Fruit fly (Drosophila melanogaster) whole organism, pupa: ENCODE data around the gene CG42268.

Experiments
- CG10348 ChIP-seq: fragments of 200-800 bp; sonication (Bioruptor generic); IDR thresholded peaks from 2 replicates; pipeline ENCODE4 v1.3.6; 2022; ENCODE audit warnings: missing biosample characterization, missing genetic modification characterization
- CG12605 ChIP-seq: fragments of 200-800 bp; sonication (Bioruptor generic); IDR thresholded peaks from 2 replicates; pipeline ENCODE4 v1.3.6; 2022; ENCODE audit warnings: missing biosample characterization, missing genetic modification characterization
- CG13204 ChIP-seq: fragments of 200-800 bp; sonication (Bioruptor generic); optimal IDR thresholded peaks from 2 replicates; lab custom pipeline; 2018; ENCODE audit warnings: missing biosample characterization, mild to moderate bottlenecking, missing genetic modification characterization, moderate library complexity
- CG14655 ChIP-seq: fragments of 200-800 bp; sonication (Bioruptor generic); optimal IDR thresholded peaks from 3 replicates; lab custom pipeline; 2017; ENCODE audit warnings: mild to moderate bottlenecking, missing biosample characterization, missing genetic modification reagents, missing genetic modification characterization
- CG15710 ChIP-seq: fragments of 200-800 bp; sonication (Bioruptor generic); optimal IDR thresholded peaks from 2 replicates; lab custom pipeline; 2018; ENCODE audit warnings: missing biosample characterization, mild to moderate bottlenecking, missing genetic modification characterization, moderate library complexity
- CG17806 ChIP-seq: fragments of 200-800 bp; sonication (Bioruptor generic); optimal IDR thresholded peaks from 2 replicates; lab custom pipeline; 2018; ENCODE audit warnings: missing biosample characterization, mild to moderate bottlenecking, missing genetic modification characterization, moderate library complexity
- CG32121 ChIP-seq: fragments of 200-800 bp; sonication (Bioruptor generic); IDR thresholded peaks from 2 replicates; pipeline ENCODE4 v1.3.6; 2022; ENCODE audit warnings: missing biosample characterization, missing genetic modification characterization
- CG34367 ChIP-seq: fragments of 200-800 bp; sonication (Bioruptor generic); optimal IDR thresholded peaks from 2 replicates; lab custom pipeline; 2018; ENCODE audit warnings: missing biosample characterization, mild to moderate bottlenecking, missing genetic modification characterization
- CG4496 ChIP-seq: fragments of 200-800 bp; sonication (Bioruptor generic); IDR thresholded peaks from 3 replicates; pipeline ENCODE4 v1.3.6; 2022; ENCODE audit warnings: missing biosample characterization, missing genetic modification characterization
- CG8159 ChIP-seq: fragments of 200-800 bp; sonication (Bioruptor generic); optimal IDR thresholded peaks from 3 replicates; lab custom pipeline; 2018; ENCODE audit warnings: missing biosample characterization, mild to moderate bottlenecking, missing genetic modification characterization, moderate library complexity
- CG8301 ChIP-seq: fragments of 200-800 bp; sonication (Bioruptor generic); optimal IDR thresholded peaks from 2 replicates; lab custom pipeline; 2018; ENCODE audit warnings: missing biosample characterization, mild to moderate bottlenecking, missing genetic modification characterization
- CG9948 ChIP-seq: fragments of 200-800 bp; sonication (Bioruptor generic); optimal IDR thresholded peaks from 2 replicates; lab custom pipeline; 2018; ENCODE audit warnings: missing biosample characterization, mild to moderate bottlenecking, missing genetic modification characterization, moderate library complexity
- D1 ChIP-seq: fragments of 200-800 bp; sonication (Bioruptor generic); optimal IDR thresholded peaks from 2 replicates; lab custom pipeline; 2018; ENCODE audit warnings: missing biosample characterization, mild to moderate bottlenecking, missing genetic modification characterization, moderate library complexity
- EcR ChIP-seq: fragments of 200-800 bp; sonication (Bioruptor generic); optimal IDR thresholded peaks from 3 replicates; lab custom pipeline; 2019; ENCODE audit warnings: missing biosample characterization, missing genetic modification characterization, mild to moderate bottlenecking, moderate library complexity, missing genetic modification reagents
- Ets98B ChIP-seq: fragments of 200-800 bp; sonication (Bioruptor generic); IDR thresholded peaks from 2 replicates; pipeline ENCODE4 v1.3.6; 2022; ENCODE audit warnings: missing biosample characterization, missing genetic modification characterization
- Pif1A ChIP-seq: fragments of 200-800 bp; sonication (Bioruptor generic); optimal IDR thresholded peaks from 3 replicates; lab custom pipeline; 2016; ENCODE audit warnings: missing biosample characterization, missing genetic modification characterization
- Pif1B ChIP-seq: fragments of 200-800 bp; sonication (Bioruptor generic); optimal IDR thresholded peaks from 3 replicates; lab custom pipeline; 2016; ENCODE audit warnings: missing biosample characterization, missing genetic modification characterization
- Snoo ChIP-seq: fragments of 200-800 bp; sonication (Bioruptor generic); optimal IDR thresholded peaks from 3 replicates; lab custom pipeline; 2017; ENCODE audit warnings: missing biosample characterization, mild to moderate bottlenecking, missing genetic modification characterization, inconsistent platforms
- fd96Ca ChIP-seq: fragments of 200-800 bp; sonication (Bioruptor generic); IDR thresholded peaks from 3 replicates; pipeline ENCODE4 v1.3.6; 2022; ENCODE audit warnings: missing biosample characterization, missing genetic modification characterization
- gl ChIP-seq: fragments of 200-800 bp; sonication (Bioruptor generic); optimal IDR thresholded peaks from 2 replicates; lab custom pipeline; 2018; ENCODE audit warnings: missing biosample characterization, mild to moderate bottlenecking, missing genetic modification characterization
- rn ChIP-seq: fragments of 200-800 bp; sonication (Bioruptor generic); IDR thresholded peaks from 2 replicates; pipeline ENCODE4 v1.3.6; 2022; ENCODE audit warnings: missing biosample characterization, missing genetic modification characterization

CG42268 gene

dm6 chr3L:9712066-9712789 is 48.0 kb downstream of the CG42268 start:
- TF ChIP-seq Pif1B (GFP tag; lab: Kevin White, UChicago), result no peak
- no peak for TF ChIP-seq CG34367 (tag; lab: Kevin White, UChicago)
- TF ChIP-seq CG8301 (tag; lab: Kevin White, UChicago), result no peak
- TF ChIP-seq CG8159 (tag; lab: Kevin White, UChicago), result peak; percentile 2

- TF ChIP-seq CG10348 (GFP tag; lab: Robert Waterston, UW), result no peak
- TF ChIP-seq CG15710, result no peak
- TF ChIP-seq CG13204 (GFP tag; lab: Kevin White, UChicago), result no peak
- no peak for TF ChIP-seq CG8159 (tag; lab: Kevin White, UChicago)
- TF ChIP-seq EcR (GFP tag; lab: Kevin White, UChicago), result no peak
- no peak for TF ChIP-seq Ets98B
- no peak for TF ChIP-seq gl (tag; lab: Kevin White, UChicago)
- TF ChIP-seq CG34367 (tag; lab: Kevin White, UChicago), result no peak
- no peak for TF ChIP-seq Snoo (tag; lab: Kevin White, UChicago)
- no peak for TF ChIP-seq Pif1A (GFP tag; lab: Kevin White, UChicago)
- TF ChIP-seq CG14655 (GFP tag; lab: Kevin White, UChicago), result no peak
- TF ChIP-seq CG4496, result no peak
- TF ChIP-seq CG9948, result no peak
- no peak for TF ChIP-seq CG8301 (tag; lab: Kevin White, UChicago)
- TF ChIP-seq fd96Ca, result no peak
- no peak for TF ChIP-seq D1
- TF ChIP-seq CG12605 (GFP tag; lab: Robert Waterston, UW), result no peak
These were observed 49.0 kb downstream of the CG42268 start for dm6 chr3L:9711203-9711602.

DNA sequence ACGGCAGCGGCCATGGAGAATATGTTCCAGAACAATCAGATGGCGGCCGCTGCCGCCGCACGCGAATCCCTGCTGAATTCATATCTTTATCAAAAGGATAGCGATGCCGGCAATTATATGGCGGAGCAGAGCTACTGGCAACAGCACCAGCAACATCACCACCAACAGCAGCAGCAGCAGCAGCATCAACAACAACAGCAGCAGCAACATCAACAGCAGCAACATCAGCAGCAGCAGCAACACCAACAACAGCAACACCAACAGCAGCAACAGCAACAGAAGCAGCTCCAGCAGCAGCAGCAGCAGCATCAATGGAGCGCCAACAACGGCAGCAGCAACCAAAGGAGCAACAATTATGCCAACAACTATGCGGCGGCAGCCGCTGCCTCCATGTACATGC is 51.4 kb downstream of the CG42268 start:
- TF ChIP-seq CG32121 (no peak), CG13204 (GFP tag; lab: Kevin White, UChicago) (no peak), Pif1A (GFP tag; lab: Kevin White, UChicago) (no peak), CG12605 (GFP tag; lab: Robert Waterston, UW) (no peak), Pif1B (GFP tag; lab: Kevin White, UChicago) (no peak), gl (tag; lab: Kevin White, UChicago) (no peak), rn (GFP tag; lab: Robert Waterston, UW) (no peak), CG8159 (tag; lab: Kevin White, UChicago) (no peak), CG15710 (no peak), CG4496 (no peak), CG9948 (no peak), EcR (GFP tag; lab: Kevin White, UChicago) (no peak), fd96Ca (no peak), CG10348 (GFP tag; lab: Robert Waterston, UW) (no peak), CG14655 (GFP tag; lab: Kevin White, UChicago) (no peak), CG8301 (tag; lab: Kevin White, UChicago) (no peak)

DNA sequence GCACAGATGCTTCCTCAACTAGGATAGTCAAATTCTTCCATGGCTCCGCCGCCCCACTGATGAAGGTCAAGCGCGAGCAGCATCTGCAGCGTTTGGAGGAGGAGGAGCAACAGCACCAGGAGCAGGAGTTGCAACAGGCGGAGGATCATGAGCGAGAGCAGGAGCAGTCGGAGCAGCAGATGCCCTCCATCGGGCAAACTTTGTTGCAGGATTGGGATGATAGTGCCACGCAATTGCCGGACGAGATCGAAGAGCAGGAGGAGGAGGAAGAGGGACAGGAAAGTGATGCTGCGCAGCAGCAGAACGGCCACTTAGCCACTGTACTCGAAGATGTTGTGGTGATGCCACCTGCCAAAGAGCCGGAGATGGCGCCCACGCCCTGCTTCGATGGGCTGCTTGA is 54.6 kb downstream of the CG42268 start:
- TF ChIP-seq CG34367 (tag; lab: Kevin White, UChicago) (no peak), CG32121 (no peak), Pif1A (GFP tag; lab: Kevin White, UChicago) (no peak), rn (GFP tag; lab: Robert Waterston, UW) (no peak), D1 (no peak), Pif1B (GFP tag; lab: Kevin White, UChicago) (no peak), CG15710 (no peak)

dm6 chr3L:9704162-9704748 is 55.9 kb downstream of the CG42268 start, which contains the start of gene CG16711:
Gene CG16711 (plus strand): TSS chr3L:9704331.
- no peak for TF ChIP-seq CG9948
- TF ChIP-seq Ets98B, result no peak
- no peak for TF ChIP-seq CG15710
- TF ChIP-seq EcR (GFP tag; lab: Kevin White, UChicago), result no peak
- TF ChIP-seq CG8159 (tag; lab: Kevin White, UChicago), result no peak
- no peak for TF ChIP-seq CG8301 (tag; lab: Kevin White, UChicago)
- no peak for TF ChIP-seq CG10348 (GFP tag; lab: Robert Waterston, UW)
- no peak for TF ChIP-seq Pif1B (GFP tag; lab: Kevin White, UChicago)
- no peak for TF ChIP-seq Snoo (tag; lab: Kevin White, UChicago)
- no peak for TF ChIP-seq Pif1A (GFP tag; lab: Kevin White, UChicago)
- no peak for TF ChIP-seq CG34367 (tag; lab: Kevin White, UChicago)
- TF ChIP-seq CG14655 (GFP tag; lab: Kevin White, UChicago), result no peak
- TF ChIP-seq fd96Ca, result no peak
- no peak for TF ChIP-seq CG32121
- no peak for TF ChIP-seq rn (GFP tag; lab: Robert Waterston, UW)
- no peak for TF ChIP-seq CG17806 (tag; lab: Kevin White, UChicago)
- TF ChIP-seq CG12605 (GFP tag; lab: Robert Waterston, UW), result no peak
- TF ChIP-seq gl (tag; lab: Kevin White, UChicago), result no peak
- no peak for TF ChIP-seq CG13204 (GFP tag; lab: Kevin White, UChicago)

DNA sequence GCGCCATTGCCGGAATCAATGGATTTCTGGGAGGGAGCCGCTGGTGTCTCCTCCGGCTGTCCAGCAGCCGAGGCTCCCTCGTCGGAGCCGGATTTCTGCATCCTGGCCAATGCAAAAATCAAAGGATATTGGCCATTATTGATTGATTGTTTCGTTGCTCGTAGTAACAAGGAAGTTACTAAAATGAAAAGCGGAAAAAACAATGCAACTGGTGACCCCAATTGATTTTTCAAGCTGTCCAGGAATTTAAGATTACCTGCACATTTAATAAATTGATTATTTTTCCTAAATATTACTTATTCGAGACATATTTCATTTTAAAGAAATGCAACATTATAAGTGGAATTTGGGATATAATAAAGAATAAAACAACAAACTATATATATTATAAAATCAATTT is 56.7 kb downstream of the CG42268 start, which contains the start of gene CG6761:
Gene CG6761 (minus strand): TSS at position 101 of the 400 bp plus-strand sequence.
- TF ChIP-seq Ets98B (no peak), Snoo (tag; lab: Kevin White, UChicago) (no peak), Pif1A (GFP tag; lab: Kevin White, UChicago) (no peak), EcR (GFP tag; lab: Kevin White, UChicago) (no peak), CG4496 (no peak), fd96Ca (no peak), Pif1B (GFP tag; lab: Kevin White, UChicago) (no peak), CG12605 (GFP tag; lab: Robert Waterston, UW) (no peak), CG10348 (GFP tag; lab: Robert Waterston, UW) (no peak), CG8159 (tag; lab: Kevin White, UChicago) (no peak), gl (tag; lab: Kevin White, UChicago) (no peak), CG9948 (no peak)
